Fruit fly (Drosophila melanogaster) whole organism, embryonic: ENCODE results near the gene aop.

Experiments
- BEAF-32 ChIP-seq: fragments of 200-800 bp; sonication (Bioruptor generic); optimal IDR thresholded peaks from 3 replicates; lab custom pipeline; 2017; ENCODE audit warnings: missing biosample characterization, missing genetic modification characterization, mild to moderate bottlenecking, moderate library complexity, missing genetic modification reagents
- CG17912 ChIP-seq: fragments of 200-800 bp; sonication (Bioruptor generic); optimal IDR thresholded peaks from 2 replicates; lab custom pipeline; 2018; ENCODE audit warnings: missing biosample characterization, mild to moderate bottlenecking, missing genetic modification characterization
- chif ChIP-seq, 2 experiments: fragments of 200-800 bp; sonication (Bioruptor generic); optimal IDR thresholded peaks; 3 replicates each; lab custom pipeline; 2016; ENCODE audit warnings: missing biosample characterization in 2 of 2, missing genetic modification characterization in 2 of 2
- run ChIP-seq: fragments of 200-800 bp; sonication (Bioruptor generic); optimal IDR thresholded peaks from 3 replicates; lab custom pipeline; 2018; ENCODE audit warnings: missing biosample characterization, mild to moderate bottlenecking, missing genetic modification characterization

DNA sequence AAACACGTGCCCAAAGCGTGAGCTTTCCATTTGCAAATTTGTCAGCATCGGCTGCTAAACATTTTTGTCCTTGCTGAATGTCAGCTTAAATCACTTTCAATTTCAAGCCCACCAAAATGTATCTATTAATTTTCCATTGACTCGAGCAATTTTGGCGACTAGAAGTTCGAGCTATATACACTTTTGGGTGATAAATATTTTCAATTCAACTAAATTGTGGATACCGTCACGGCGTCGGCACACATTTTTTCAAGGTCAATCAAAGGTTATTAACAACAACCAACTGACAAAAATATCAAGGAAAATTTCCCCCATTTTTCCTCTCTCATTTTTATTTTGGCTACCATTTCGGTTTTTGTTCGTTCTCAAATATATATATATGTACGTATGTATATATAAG is 46.3 kb downstream of the aop start:
- TF ChIP-seq chif (GFP tag; optimal IDR thresholded peaks at IDR 0.05; lab: Kevin White, UChicago) (no peak), CG17912 (GFP tag; lab: Kevin White, UChicago) (no peak), BEAF-32 (GFP tag; lab: Kevin White, UChicago) (no peak), run (tag; lab: Kevin White, UChicago) (no peak)
